Worm (Caenorhabditis elegans) whole organism, L4 larva: Measurements from ENCODE around the gene F53C3.7.

Experiments used
- F10B5.3 ChIP-seq: sonication (generic microtip); optimal IDR thresholded peaks from 2 replicates; lab custom pipeline; 2016; ENCODE audit warnings: mild to moderate bottlenecking, missing genetic modification characterization, missing compliant biosample characterization
- F37D6.2 ChIP-seq: sonication (generic microtip); optimal IDR thresholded peaks from 2 replicates; lab custom pipeline; 2016; ENCODE audit warnings: mild to moderate bottlenecking, missing genetic modification characterization, missing compliant biosample characterization
- T20F7.1 ChIP-seq: fragments of 200-800 bp; sonication (Bioruptor generic); optimal IDR thresholded peaks from 2 replicates; lab custom pipeline; 2018; ENCODE audit warnings: mild to moderate bottlenecking, missing genetic modification characterization, missing compliant biosample characterization
- Y5F2A.4 ChIP-seq: fragments of 200-800 bp; sonication (Bioruptor generic); optimal IDR thresholded peaks from 2 replicates; lab custom pipeline; 2018; ENCODE audit warnings: mild to moderate bottlenecking, missing genetic modification characterization, missing compliant biosample characterization
- ZK337.2 ChIP-seq: fragments of 200-800 bp; sonication (Bioruptor generic); IDR thresholded peaks from 2 replicates; pipeline ENCODE4 v1.3.6; 2022; ENCODE audit warnings: missing genetic modification reagents, missing genetic modification characterization, missing compliant biosample characterization
- aha-1 ChIP-seq: fragments of 150-350 bp; peaks from one replicate; lab custom pipeline; 2014; ENCODE audit warnings: missing biosample characterization, missing genetic modification characterization
- arid-1 ChIP-seq: fragments of 200-800 bp; sonication (Bioruptor generic); conservative IDR thresholded peaks from 2 replicates; pipeline ENCODE4 v1.3.6; 2022; ENCODE audit warnings: missing genetic modification reagents, missing genetic modification characterization, missing compliant biosample characterization
- ceh-28 ChIP-seq: fragments of 150-350 bp; optimal IDR thresholded peaks from 2 replicates; lab custom pipeline; 2014; ENCODE audit warnings: missing biosample characterization, missing genetic modification reagents, missing genetic modification characterization
- daf-16 ChIP-seq, 3 experiments: sonication (generic microtip); optimal IDR thresholded peaks; 2 replicates each; lab custom pipeline; 2016 to 2017; ENCODE audit warnings: missing genetic modification characterization in 3 of 3, missing genetic modification reagents in 3 of 3, mild to moderate bottlenecking in 2 of 3, missing compliant biosample characterization in 2 of 3, missing biosample characterization in 1 of 3, moderate library complexity in 1 of 3
- dmd-6 ChIP-seq: fragments of 200-800 bp; sonication (Bioruptor generic); IDR thresholded peaks from 2 replicates; pipeline ENCODE4 v1.3.6; 2022; ENCODE audit warnings: missing genetic modification reagents, missing genetic modification characterization, missing compliant biosample characterization
- dmd-9 ChIP-seq: fragments of 200-800 bp; sonication (Bioruptor generic); IDR thresholded peaks from 2 replicates; pipeline ENCODE4 v1.3.6; 2022; ENCODE audit warnings: missing genetic modification reagents, missing genetic modification characterization, missing compliant biosample characterization
- duxl-1 ChIP-seq: sonication (generic microtip); optimal IDR thresholded peaks from 2 replicates; lab custom pipeline; 2016; ENCODE audit warnings: mild to moderate bottlenecking, missing genetic modification characterization, moderate library complexity, missing compliant biosample characterization; ENCODE audit not compliant: poor library complexity
- dve-1 ChIP-seq: sonication (generic microtip); optimal IDR thresholded peaks from 2 replicates; lab custom pipeline; 2017; ENCODE audit warnings: antibody characterized with exemption, mild to moderate bottlenecking, missing genetic modification characterization, missing compliant biosample characterization; ENCODE audit not compliant: insufficient read depth
- egl-43 ChIP-seq: fragments of 200-800 bp; sonication (Bioruptor generic); IDR thresholded peaks from 2 replicates; pipeline ENCODE4 v1.3.6; 2022; ENCODE audit warnings: missing genetic modification reagents, missing genetic modification characterization, missing compliant biosample characterization
- hif-1 ChIP-seq, 2 experiments: sonication (generic microtip); optimal IDR thresholded peaks; 2 replicates each; lab custom pipeline; 2016 to 2017; ENCODE audit warnings: missing compliant biosample characterization in 2 of 2, missing genetic modification characterization in 2 of 2, missing genetic modification reagents in 2 of 2, missing genotype in 2 of 2, mild to moderate bottlenecking in 1 of 2
- hlh-11 ChIP-seq: fragments of 200-800 bp; sonication (Bioruptor generic); optimal IDR thresholded peaks from 2 replicates; lab custom pipeline; 2018; ENCODE audit warnings: mild to moderate bottlenecking, missing genetic modification characterization, missing compliant biosample characterization
- hlh-30 ChIP-seq: sonication (generic microtip); optimal IDR thresholded peaks from 2 replicates; lab custom pipeline; 2017; ENCODE audit warnings: antibody characterized with exemption, mild to moderate bottlenecking, missing genetic modification characterization, missing compliant biosample characterization; ENCODE audit not compliant: insufficient read depth
- lin-15B ChIP-seq: fragments of 150-350 bp; sonication (generic microtip); optimal IDR thresholded peaks from 3 replicates; lab custom pipeline; 2014; ENCODE audit warnings: missing biosample characterization, missing genetic modification characterization
- lsy-2 ChIP-seq, 2 experiments: fragments of 150-350 bp in 1 of 2; sonication (generic microtip) in 1 of 2; optimal IDR thresholded peaks; 2 replicates each; lab custom pipeline; 2014 to 2017; ENCODE audit warnings: missing biosample characterization in 2 of 2, missing genetic modification characterization in 2 of 2
- mdl-1 ChIP-seq, 2 experiments: fragments of 150-350 bp in 1 of 2; sonication (generic microtip) in 1 of 2; optimal IDR thresholded peaks; 2 replicates each; lab custom pipeline; 2014 to 2017; ENCODE audit warnings: missing biosample characterization in 2 of 2, missing genetic modification characterization in 2 of 2
- mdt-29 ChIP-seq: fragments of 200-800 bp; sonication (Bioruptor generic); IDR thresholded peaks from 2 replicates; pipeline ENCODE4 v1.3.6; 2022; ENCODE audit warnings: missing genetic modification reagents, missing genetic modification characterization, missing compliant biosample characterization
- mes-2 ChIP-seq: sonication (generic microtip); optimal IDR thresholded peaks from 2 replicates; lab custom pipeline; 2016; ENCODE audit warnings: missing genotype, mild to moderate bottlenecking, missing genetic modification characterization, missing compliant biosample characterization; ENCODE audit not compliant: poor library complexity, severe bottlenecking
- mxl-3 ChIP-seq: fragments of 200-800 bp; sonication (Bioruptor generic); optimal IDR thresholded peaks from 2 replicates; lab custom pipeline; 2018; ENCODE audit warnings: mild to moderate bottlenecking, missing genetic modification characterization, missing compliant biosample characterization
- nhr-102 ChIP-seq: sonication (generic microtip); optimal IDR thresholded peaks from 2 replicates; lab custom pipeline; 2016; ENCODE audit warnings: mild to moderate bottlenecking, missing genetic modification characterization, moderate library complexity, missing compliant biosample characterization
- nhr-11 ChIP-seq: fragments of 150-350 bp; optimal IDR thresholded peaks from 2 replicates; lab custom pipeline; 2014; ENCODE audit warnings: missing biosample characterization, missing genetic modification characterization
- nhr-237 ChIP-seq: sonication (generic microtip); optimal IDR thresholded peaks from 2 replicates; lab custom pipeline; 2017; ENCODE audit warnings: missing biosample characterization, missing genetic modification characterization
- nhr-25 ChIP-seq: sonication (generic microtip); optimal IDR thresholded peaks from 2 replicates; lab custom pipeline; 2017; ENCODE audit warnings: missing genetic modification characterization, mild to moderate bottlenecking, missing compliant biosample characterization, antibody characterized with exemption, moderate library complexity, borderline replicate concordance; ENCODE audit not compliant: insufficient read depth
- nhr-28 ChIP-seq: fragments of 150-350 bp; optimal IDR thresholded peaks from 2 replicates; lab custom pipeline; 2014; ENCODE audit warnings: missing biosample characterization, missing genetic modification characterization
- nhr-48 ChIP-seq: sonication (generic microtip); optimal IDR thresholded peaks from 2 replicates; lab custom pipeline; 2016; ENCODE audit warnings: mild to moderate bottlenecking, missing genetic modification characterization, missing compliant biosample characterization
- nhr-6 ChIP-seq: fragments of 150-350 bp; optimal IDR thresholded peaks from 2 replicates; lab custom pipeline; 2014; ENCODE audit warnings: missing biosample characterization, missing genetic modification characterization
- nhr-77 ChIP-seq: fragments of 150-350 bp; optimal IDR thresholded peaks from 2 replicates; lab custom pipeline; 2014; ENCODE audit warnings: missing biosample characterization, missing genetic modification characterization
- pha-4 ChIP-seq, 2 experiments: fragments of 150-350 bp in 1 of 2; fragments of 200-800 bp in 1 of 2; sonication (Bioruptor generic) in 1 of 2; IDR thresholded peaks in 1 of 2; optimal IDR thresholded peaks in 1 of 2; 2 replicates each; pipeline versions ENCODE4 v1.3.6 to Lab custom; 2014 to 2022; ENCODE audit warnings: missing genetic modification characterization in 2 of 2, missing genetic modification reagents in 2 of 2, missing biosample characterization in 1 of 2, missing compliant biosample characterization in 1 of 2
- php-3 ChIP-seq: fragments of 200-800 bp; sonication (Bioruptor generic); IDR thresholded peaks from 2 replicates; pipeline ENCODE4 v1.3.6; 2022; ENCODE audit warnings: missing genetic modification reagents, missing genetic modification characterization, missing compliant biosample characterization
- pqm-1 ChIP-seq: sonication (generic microtip); optimal IDR thresholded peaks from 2 replicates; lab custom pipeline; 2017; ENCODE audit warnings: missing biosample characterization, missing genetic modification characterization
- set-16 ChIP-seq: fragments of 200-800 bp; sonication (Bioruptor generic); IDR thresholded peaks from 2 replicates; pipeline ENCODE4 v1.3.6; 2022; ENCODE audit warnings: missing genetic modification reagents, missing genetic modification characterization, missing compliant biosample characterization
- skn-1 ChIP-seq: fragments of 150-350 bp; optimal IDR thresholded peaks from 2 replicates; lab custom pipeline; 2014; ENCODE audit warnings: missing biosample characterization, missing genetic modification characterization
- tra-1 ChIP-seq: fragments of 200-800 bp; sonication (Bioruptor generic); IDR thresholded peaks from 2 replicates; pipeline ENCODE4 v1.3.6; 2022; ENCODE audit warnings: missing genetic modification reagents, missing genetic modification characterization, missing compliant biosample characterization
- unc-62 ChIP-seq, 3 experiments: fragments of 150-350 bp in 1 of 3; sonication (generic microtip); optimal IDR thresholded peaks in 2 of 3; peaks in 1 of 3; 1 replicate in 1 of 3; 2 replicates in 2 of 3; lab custom pipeline; 2014 to 2017; ENCODE audit warnings: missing biosample characterization in 3 of 3, missing genetic modification characterization in 3 of 3, missing genetic modification reagents in 3 of 3, missing genotype in 1 of 3
- vab-7 ChIP-seq: fragments of 200-800 bp; sonication (Bioruptor generic); IDR thresholded peaks from 2 replicates; pipeline ENCODE4 v1.3.6; 2022; ENCODE audit warnings: missing genetic modification reagents, missing genetic modification characterization, missing compliant biosample characterization
- zfp-2 ChIP-seq: sonication (generic microtip); optimal IDR thresholded peaks from 2 replicates; lab custom pipeline; 2016; ENCODE audit warnings: mild to moderate bottlenecking, missing genetic modification characterization, missing compliant biosample characterization
- zip-2 ChIP-seq: fragments of 150-350 bp; optimal IDR thresholded peaks from 2 replicates; lab custom pipeline; 2014; ENCODE audit warnings: missing biosample characterization, missing genetic modification characterization

Gene F53C3.7

DNA sequence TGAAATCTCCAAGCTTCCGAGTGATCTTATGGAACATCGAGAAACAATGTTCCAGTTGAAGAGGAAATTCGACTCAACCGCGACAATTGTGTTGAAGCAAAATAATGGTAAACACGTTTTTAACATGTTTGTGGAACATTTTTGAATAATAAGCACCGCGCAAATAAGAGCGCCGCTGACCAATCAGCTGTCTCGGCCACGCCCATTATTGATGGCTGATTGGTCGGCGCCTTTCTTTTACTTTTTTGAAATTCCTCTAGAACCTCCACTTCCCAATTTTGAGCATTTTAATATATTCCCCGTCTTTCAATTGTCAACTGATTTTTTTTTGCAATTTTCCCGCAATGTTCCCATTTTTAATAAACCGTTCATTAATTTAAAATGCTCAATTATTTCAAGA, 13.3 kb downstream of the F53C3.7 start:
- TF ChIP-seq nhr-6 (no peak), unc-62 (GFP tag; optimal IDR thresholded peaks at IDR 0.05 in 1 of 2; lab: Kevin White, UChicago) (peak in 1 of 2 experiments; percentile 59), unc-62 (tag; optimal IDR thresholded peaks at IDR 0.05; lab: Kevin White, UChicago) (no peak), Y5F2A.4 (GFP tag; lab: Kevin White, UChicago) (no peak), mxl-3 (GFP tag; lab: Kevin White, UChicago) (no peak), lin-15B (tag; lab: Kevin White, UChicago) (no peak)
- TF ChIP-seq, all 104 proteins: peak for 1

DNA sequence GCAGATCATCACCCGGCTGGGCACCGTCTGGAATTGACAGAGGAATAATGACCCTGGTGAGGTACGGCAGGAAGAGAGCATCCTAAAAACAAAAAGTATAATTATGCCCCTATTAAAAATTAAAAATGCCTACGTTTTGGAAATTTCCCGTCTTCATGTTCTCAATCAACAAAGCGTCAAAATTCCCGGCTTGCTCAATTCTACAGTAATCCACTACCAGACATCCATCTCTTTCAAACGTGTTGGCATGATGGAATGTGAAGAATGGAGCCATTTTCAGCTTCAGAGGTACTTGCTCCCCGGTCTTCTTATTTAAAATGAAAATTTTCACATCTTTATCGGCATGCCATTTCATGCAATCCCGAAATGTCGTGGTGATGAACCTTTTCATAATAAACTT, 14.4 kb downstream of the F53C3.7 start:
- no peak for TF ChIP-seq zip-2 (tag; lab: Kevin White, UChicago)
- TF ChIP-seq unc-62 (GFP tag; optimal IDR thresholded peaks at IDR 0.05 in 1 of 2; lab: Kevin White, UChicago) = peak in 1 of 2 experiments; percentile 91
- no peak for TF ChIP-seq unc-62 (tag; optimal IDR thresholded peaks at IDR 0.05; lab: Kevin White, UChicago)

DNA sequence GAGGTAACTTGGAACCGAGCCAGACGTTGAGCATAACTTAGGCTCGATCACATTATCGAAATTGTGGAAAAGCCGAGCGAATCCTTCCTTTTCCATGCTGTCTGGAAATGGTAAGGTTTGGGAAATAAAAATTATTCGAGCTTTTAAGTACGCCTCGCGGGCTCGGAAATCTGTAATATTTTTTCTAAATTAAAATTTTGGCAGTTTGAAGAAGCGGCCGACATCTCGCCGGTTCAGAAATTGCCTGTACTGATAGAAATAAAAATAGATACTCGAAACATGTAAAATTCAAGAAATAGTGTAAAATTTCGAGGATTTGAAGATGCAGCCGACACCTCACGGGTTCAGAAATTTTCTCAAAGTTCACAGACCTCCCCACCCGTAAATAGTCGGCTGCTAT, 15.9 kb downstream of the F53C3.7 start, which contains the start of gene bcmo-2:
bcmo-2 (minus strand) TSS at position 101 of the 400 bp plus-strand sequence.
- TF ChIP-seq duxl-1 (tag; lab: Kevin White, UChicago) (no peak), nhr-25 (tag; lab: Kevin White, UChicago) (no peak), nhr-237 (no peak), vab-7 (no peak), php-3 (GFP tag; lab: Robert Waterston, UW) (no peak), nhr-48 (tag; lab: Kevin White, UChicago) (no peak), nhr-11 (no peak), dmd-6 (GFP tag; lab: Robert Waterston, UW) (no peak), arid-1 (GFP tag; lab: Robert Waterston, UW) (no peak), aha-1 (no peak), zfp-2 (tag; lab: Kevin White, UChicago) (no peak), unc-62 (GFP tag; optimal IDR thresholded peaks at IDR 0.05 in 1 of 2; lab: Kevin White, UChicago) (no peak), unc-62 (tag; optimal IDR thresholded peaks at IDR 0.05; lab: Kevin White, UChicago) (no peak), hlh-30 (tag; lab: Kevin White, UChicago) (no peak), dve-1 (tag; lab: Kevin White, UChicago) (no peak), F37D6.2 (no peak), ZK337.2 (GFP tag; lab: Robert Waterston, UW) (no peak)

DNA sequence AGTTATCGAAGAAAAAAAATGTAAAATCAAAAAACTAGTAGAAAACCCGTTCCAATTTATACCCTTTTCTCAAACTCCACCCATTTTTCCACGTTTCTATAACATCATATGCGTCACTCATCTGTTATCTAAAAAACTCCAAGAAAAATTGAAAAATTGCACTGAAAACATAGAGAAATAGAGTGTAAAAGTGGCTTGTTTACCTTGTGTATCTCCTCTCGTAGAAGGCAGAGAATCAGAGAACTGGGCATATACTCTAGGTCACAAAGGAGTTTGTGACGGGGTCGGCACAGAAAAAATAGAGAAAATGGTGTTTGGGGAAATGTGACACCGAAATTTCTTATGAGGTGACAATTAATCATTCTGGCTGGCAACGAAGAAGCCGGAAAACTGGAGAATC, 16.4 kb downstream of the F53C3.7 start:
- TF ChIP-seq ceh-28 = no peak
- TF ChIP-seq dmd-9 (GFP tag; lab: Robert Waterston, UW) = no peak
- peak in 1 of 2 experiments; percentile 32 for TF ChIP-seq lsy-2 (tag; optimal IDR thresholded peaks at IDR 0.05; lab: Kevin White, UChicago)
- TF ChIP-seq nhr-102 = peak; percentile 59
- no peak for TF ChIP-seq F10B5.3 (tag; lab: Kevin White, UChicago)
- TF ChIP-seq php-3 (GFP tag; lab: Robert Waterston, UW) = peak; percentile 56; the same call in 1 of the 2 replicates
- TF ChIP-seq dve-1 (tag; lab: Kevin White, UChicago) = peak; percentile 76
- TF ChIP-seq T20F7.1 (GFP tag; lab: Kevin White, UChicago) = no peak
- TF ChIP-seq mdl-1 (tag; optimal IDR thresholded peaks at IDR 0.05; lab: Kevin White, UChicago) = peak in 1 of 2 experiments; percentile 54
- no peak for TF ChIP-seq set-16 (GFP tag; lab: Robert Waterston, UW)
- TF ChIP-seq pha-4 (GFP tag; IDR thresholded peaks at IDR 0.05; lab: Robert Waterston, UW) = no peak
- peak; percentile 56 for TF ChIP-seq pha-4 (tag; optimal IDR thresholded peaks at IDR 0.05; lab: Kevin White, UChicago)
- peak; percentile 25 to 48 for TF ChIP-seq daf-16 (GFP tag; optimal IDR thresholded peaks at IDR 0.05; lab: Kevin White, UChicago)
- TF ChIP-seq daf-16 (tag; optimal IDR thresholded peaks at IDR 0.05; lab: Kevin White, UChicago) = peak; percentile 99
- peak; percentile 38 for TF ChIP-seq pqm-1 (tag; lab: Kevin White, UChicago)
- TF ChIP-seq dmd-6 (GFP tag; lab: Robert Waterston, UW) = peak; percentile 86
- no peak for TF ChIP-seq zip-2 (tag; lab: Kevin White, UChicago)
- TF ChIP-seq unc-62 (GFP tag; optimal IDR thresholded peaks at IDR 0.05 in 1 of 2; lab: Kevin White, UChicago) = peak in 1 of 2 experiments; percentile 14
- TF ChIP-seq unc-62 (tag; optimal IDR thresholded peaks at IDR 0.05; lab: Kevin White, UChicago) = no peak
- TF ChIP-seq nhr-77 (tag; lab: Kevin White, UChicago) = peak; percentile 84
- TF ChIP-seq mdt-29 (GFP tag; lab: Robert Waterston, UW) = no peak
- TF ChIP-seq hif-1 (tag; optimal IDR thresholded peaks at IDR 0.05; lab: Kevin White, UChicago) = no peak
- TF ChIP-seq mes-2 = peak; percentile 9
- no peak for TF ChIP-seq aha-1
- no peak for TF ChIP-seq tra-1 (GFP tag; lab: Robert Waterston, UW)
- TF ChIP-seq egl-43 (GFP tag; lab: Robert Waterston, UW) = no peak
- peak; percentile 84 for TF ChIP-seq hlh-11
- TF ChIP-seq skn-1 (tag; lab: Kevin White, UChicago) = no peak
- TF ChIP-seq nhr-28 = peak; percentile 91
